Worm (Caenorhabditis elegans): ENCODE data around the gene Y53G8AM.4.

ce11 chrIII:3224102-3224501 lies 31.4 kb downstream of the Y53G8AM.4 start:
- TF ChIP-seq nhr-76 (tag; optimal IDR thresholded peaks at IDR 0.05) (no peak), elt-3 (tag; optimal IDR thresholded peaks at IDR 0.05) (no peak)
